Worm (Caenorhabditis elegans) whole organism, L2 larva: ENCODE measurements around the gene tiar-2.

Source experiments
- alr-1 ChIP-seq: fragments of 150-350 bp; optimal IDR thresholded peaks from 2 replicates; lab custom pipeline; 2014; ENCODE audit warnings: missing biosample characterization, missing genetic modification characterization
- ceh-82 ChIP-seq: fragments of 150-350 bp; optimal IDR thresholded peaks from 2 replicates; lab custom pipeline; 2014; ENCODE audit warnings: missing biosample characterization, missing genetic modification characterization
- nhr-237 ChIP-seq: fragments of 150-350 bp; optimal IDR thresholded peaks from 2 replicates; lab custom pipeline; 2014; ENCODE audit warnings: missing biosample characterization, missing genetic modification characterization
- nhr-25 ChIP-seq: fragments of 150-350 bp; sonication (generic microtip); optimal IDR thresholded peaks from 3 replicates; lab custom pipeline; 2014; ENCODE audit warnings: missing biosample characterization, missing genetic modification characterization
- unc-39 ChIP-seq: fragments of 150-350 bp; optimal IDR thresholded peaks from 2 replicates; lab custom pipeline; 2014; ENCODE audit warnings: missing biosample characterization, missing genetic modification characterization
- unc-55 ChIP-seq: fragments of 150-350 bp; sonication (generic microtip); optimal IDR thresholded peaks from 3 replicates; lab custom pipeline; 2014; ENCODE audit warnings: missing biosample characterization, missing genetic modification reagents, missing genetic modification characterization
- unc-62 ChIP-seq: fragments of 150-350 bp; optimal IDR thresholded peaks from 2 replicates; lab custom pipeline; 2014; ENCODE audit warnings: missing biosample characterization, missing genetic modification reagents, missing genetic modification characterization

DNA sequence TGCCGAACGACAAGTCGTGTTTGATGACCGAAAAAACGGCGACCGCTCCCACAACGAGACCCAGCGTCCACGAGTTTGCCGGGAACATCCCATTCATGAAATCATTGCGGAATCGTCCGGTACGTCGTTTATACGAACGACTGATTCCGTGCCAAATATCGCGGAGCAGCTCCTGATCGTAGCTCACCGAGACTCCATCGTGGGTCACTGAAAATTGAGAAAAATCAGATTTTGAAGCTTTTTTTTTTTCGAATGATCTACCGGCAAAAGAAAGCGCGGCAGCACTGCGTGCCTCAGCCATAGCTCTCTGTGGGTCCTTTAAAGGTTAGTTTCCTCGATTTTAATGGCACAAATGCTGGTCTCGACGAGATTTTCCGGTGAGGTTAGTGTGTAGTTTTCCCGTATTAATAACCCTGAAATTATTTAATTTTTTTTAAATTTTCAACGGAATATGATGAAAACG lies 27.6 kb downstream of the tiar-2 start, which contains the start of gene cpt-1:
- no peak for TF ChIP-seq nhr-237 (tag; lab: Kevin White, UChicago)
- TF ChIP-seq ceh-82, result no peak
- no peak for TF ChIP-seq nhr-25 (tag; lab: Kevin White, UChicago)
- TF ChIP-seq alr-1, result no peak
- no peak for TF ChIP-seq unc-39 (tag; lab: Kevin White, UChicago)
- TF ChIP-seq unc-62 (GFP tag; lab: Kevin White, UChicago), result no peak
- TF ChIP-seq unc-55 (GFP tag; lab: Kevin White, UChicago), result no peak
